Worm (Caenorhabditis elegans): Measurements from ENCODE around the gene col-141.

- no peak for TF ChIP-seq nhr-237 (tag; optimal IDR thresholded peaks at IDR 0.05)
- TF ChIP-seq nhr-71 (tag; optimal IDR thresholded peaks at IDR 0.05): no peak
- TF ChIP-seq unc-62 (GFP tag; optimal IDR thresholded peaks at IDR 0.05): no peak
- no peak for TF ChIP-seq ceh-82 (tag; optimal IDR thresholded peaks at IDR 0.05)
- TF ChIP-seq elt-2 (tag; optimal IDR thresholded peaks at IDR 0.05): no peak
- TF ChIP-seq unc-98 (GFP tag; IDR thresholded peaks at IDR 0.05): no peak
- TF ChIP-seq mef-2 (tag; optimal IDR thresholded peaks at IDR 0.05): no peak
- TF ChIP-seq ztf-11 (tag; optimal IDR thresholded peaks at IDR 0.05): no peak
- no peak for TF ChIP-seq tbx-2 (tag; optimal IDR thresholded peaks at IDR 0.05)
- no peak for TF ChIP-seq nhr-77 (tag; optimal IDR thresholded peaks at IDR 0.05)
These were observed 9.5 kb downstream of the col-141 start, which contains the start of gene hpo-8 for ce11 chrV:6839008-6839407.

Data from whole organism, L1 larva.